Worm (Caenorhabditis elegans) whole organism, L2 larva: Measurements from ENCODE around the gene dur-1.

ENCODE experiments used
- F13H6.1 ChIP-seq: sonication (generic microtip); optimal IDR thresholded peaks from 2 replicates; lab custom pipeline; 2016; ENCODE audit warnings: missing genetic modification characterization, missing compliant biosample characterization
- Y55F3AM.14 ChIP-seq: fragments of 200-800 bp; sonication (Bioruptor generic); optimal IDR thresholded peaks from 2 replicates; lab custom pipeline; 2018; ENCODE audit warnings: mild to moderate bottlenecking, missing genetic modification characterization, missing compliant biosample characterization
- ZK546.5 ChIP-seq: sonication (generic microtip); optimal IDR thresholded peaks from 2 replicates; lab custom pipeline; 2017; ENCODE audit warnings: missing biosample characterization, missing genetic modification characterization
- aly-2 ChIP-seq: fragments of 150-350 bp; optimal IDR thresholded peaks from 2 replicates; lab custom pipeline; 2014; ENCODE audit warnings: missing biosample characterization, missing genetic modification characterization
- ama-1 ChIP-seq: fragments of 150-350 bp; optimal IDR thresholded peaks from 2 replicates; lab custom pipeline; 2018; ENCODE audit warnings: inconsistent platforms
- blmp-1 ChIP-seq: sonication (generic microtip); optimal IDR thresholded peaks from 2 replicates; lab custom pipeline; 2017; ENCODE audit warnings: missing genetic modification characterization, mild to moderate bottlenecking, missing compliant biosample characterization, antibody characterized with exemption, moderate library complexity; ENCODE audit not compliant: insufficient read depth
- crh-2 ChIP-seq: sonication (generic microtip); optimal IDR thresholded peaks from 2 replicates; lab custom pipeline; 2017; ENCODE audit warnings: missing biosample characterization, missing genetic modification characterization
- dmd-4 ChIP-seq: sonication (generic microtip); optimal IDR thresholded peaks from 2 replicates; lab custom pipeline; 2017; ENCODE audit warnings: missing biosample characterization, missing genetic modification characterization
- egl-27 ChIP-seq: sonication (generic microtip); optimal IDR thresholded peaks from 3 replicates; lab custom pipeline; 2017; ENCODE audit warnings: missing biosample characterization, missing genetic modification reagents, missing genetic modification characterization
- elt-1 ChIP-seq: fragments of 150-350 bp; optimal IDR thresholded peaks from 2 replicates; lab custom pipeline; 2014; ENCODE audit warnings: missing biosample characterization, missing genetic modification characterization
- lin-13 ChIP-seq: fragments of 150-350 bp; optimal IDR thresholded peaks from 2 replicates; lab custom pipeline; 2014; ENCODE audit warnings: missing biosample characterization, missing genetic modification reagents, missing genetic modification characterization
- lin-39 ChIP-seq: fragments of 150-350 bp; optimal IDR thresholded peaks from 2 replicates; lab custom pipeline; 2014; ENCODE audit warnings: missing biosample characterization, missing genetic modification reagents, missing genetic modification characterization
- lsy-2 ChIP-seq, 2 experiments: fragments of 150-350 bp in 1 of 2; sonication (generic microtip) in 1 of 2; optimal IDR thresholded peaks; 2 replicates each; lab custom pipeline; 2014 to 2017; ENCODE audit warnings: missing biosample characterization in 2 of 2, missing genetic modification characterization in 2 of 2
- mab-5 ChIP-seq: fragments of 150-350 bp; optimal IDR thresholded peaks from 2 replicates; lab custom pipeline; 2014; ENCODE audit warnings: missing biosample characterization, missing genetic modification characterization
- mdl-1 ChIP-seq, 2 experiments: fragments of 150-350 bp in 1 of 2; sonication (generic microtip) in 1 of 2; optimal IDR thresholded peaks; 2 replicates each; lab custom pipeline; 2017; ENCODE audit warnings: missing biosample characterization in 2 of 2, missing genetic modification characterization in 2 of 2
- nhr-10 ChIP-seq: sonication (generic microtip); optimal IDR thresholded peaks from 2 replicates; lab custom pipeline; 2017; ENCODE audit warnings: missing biosample characterization, missing genetic modification characterization
- nhr-11 ChIP-seq: fragments of 150-350 bp; optimal IDR thresholded peaks from 2 replicates; lab custom pipeline; 2014; ENCODE audit warnings: missing biosample characterization, missing genetic modification characterization
- nhr-12 ChIP-seq: fragments of 150-350 bp; optimal IDR thresholded peaks from 2 replicates; lab custom pipeline; 2014; ENCODE audit warnings: missing biosample characterization, missing genetic modification characterization
- nhr-129 ChIP-seq: fragments of 150-350 bp; optimal IDR thresholded peaks from 2 replicates; lab custom pipeline; 2014; ENCODE audit warnings: missing biosample characterization, missing genetic modification characterization
- nhr-21 ChIP-seq: fragments of 150-350 bp; optimal IDR thresholded peaks from 2 replicates; lab custom pipeline; 2014; ENCODE audit warnings: missing biosample characterization, missing genetic modification characterization
- nhr-237 ChIP-seq: fragments of 150-350 bp; optimal IDR thresholded peaks from 2 replicates; lab custom pipeline; 2014; ENCODE audit warnings: missing biosample characterization, missing genetic modification characterization
- nhr-25 ChIP-seq: fragments of 150-350 bp; sonication (generic microtip); optimal IDR thresholded peaks from 3 replicates; lab custom pipeline; 2014; ENCODE audit warnings: missing biosample characterization, missing genetic modification characterization
- nhr-6 ChIP-seq: fragments of 150-350 bp; optimal IDR thresholded peaks from 2 replicates; lab custom pipeline; 2014; ENCODE audit warnings: missing biosample characterization, missing genetic modification characterization
- nhr-77 ChIP-seq: fragments of 150-350 bp; optimal IDR thresholded peaks from 2 replicates; lab custom pipeline; 2014; ENCODE audit warnings: missing biosample characterization, missing genetic modification characterization
- peb-1 ChIP-seq: fragments of 150-350 bp; optimal IDR thresholded peaks from 2 replicates; lab custom pipeline; 2014; ENCODE audit warnings: missing biosample characterization, missing genetic modification characterization
- sem-4 ChIP-seq: fragments of 150-350 bp; optimal IDR thresholded peaks from 2 replicates; lab custom pipeline; 2014; ENCODE audit warnings: missing biosample characterization, missing genetic modification reagents, missing genetic modification characterization
- sma-3 ChIP-seq: sonication (generic microtip); optimal IDR thresholded peaks from 2 replicates; lab custom pipeline; 2016; ENCODE audit warnings: missing genetic modification reagents, missing genetic modification characterization, missing compliant biosample characterization
- snpc-4 ChIP-seq: fragments of 150-350 bp; optimal IDR thresholded peaks from 2 replicates; lab custom pipeline; 2014; ENCODE audit warnings: missing biosample characterization, missing genetic modification characterization
- unc-55 ChIP-seq: fragments of 150-350 bp; sonication (generic microtip); optimal IDR thresholded peaks from 3 replicates; lab custom pipeline; 2014; ENCODE audit warnings: missing biosample characterization, missing genetic modification reagents, missing genetic modification characterization
- unc-62 ChIP-seq: fragments of 150-350 bp; optimal IDR thresholded peaks from 2 replicates; lab custom pipeline; 2014; ENCODE audit warnings: missing biosample characterization, missing genetic modification reagents, missing genetic modification characterization
- ztf-1 ChIP-seq: fragments of 200-800 bp; sonication (Bioruptor generic); conservative IDR thresholded peaks from 2 replicates; pipeline ENCODE4 v1.3.6; 2022; ENCODE audit warnings: missing genetic modification characterization, missing compliant biosample characterization
- ztf-11 ChIP-seq: sonication (generic microtip); optimal IDR thresholded peaks from 2 replicates; lab custom pipeline; 2017; ENCODE audit warnings: missing biosample characterization, missing genetic modification characterization

Gene dur-1

ce11 chrIV:9976284-9976683, 48.3 kb upstream of the dur-1 start, which contains the start of gene C47E12.14:
Gene C47E12.14 (minus strand): TSS chrIV:9976384.
- no peak for TF ChIP-seq nhr-12 (tag; lab: Kevin White, UChicago)
- no peak for TF ChIP-seq lsy-2 (tag; optimal IDR thresholded peaks at IDR 0.05; lab: Kevin White, UChicago)
- no peak for TF ChIP-seq sma-3 (GFP tag; lab: Kevin White, UChicago)
- no peak for TF ChIP-seq mdl-1 (tag; optimal IDR thresholded peaks at IDR 0.05; lab: Kevin White, UChicago)
- no peak for TF ChIP-seq unc-62 (GFP tag; lab: Kevin White, UChicago)
- TF ChIP-seq lin-13 (GFP tag; lab: Kevin White, UChicago): no peak
- no peak for TF ChIP-seq F13H6.1 (tag; lab: Kevin White, UChicago)
- TF ChIP-seq egl-27 (tag; lab: Kevin White, UChicago): no peak
- TF ChIP-seq nhr-6 (tag; lab: Kevin White, UChicago): no peak
- TF ChIP-seq blmp-1 (tag; lab: Kevin White, UChicago): no peak
- TF ChIP-seq Y55F3AM.14 (GFP tag; lab: Kevin White, UChicago): no peak

ce11 chrIV:9974392-9974791, 46.4 kb upstream of the dur-1 start, which contains the start of gene C47E12.9:
Gene C47E12.9 (plus strand): TSS chrIV:9974692.
- TF ChIP-seq nhr-237: no peak
- no peak for TF ChIP-seq nhr-25
- TF ChIP-seq sem-4: no peak
- TF ChIP-seq snpc-4: no peak
- no peak for TF ChIP-seq ama-1 (lab: Kevin White, UChicago)
- no peak for TF ChIP-seq peb-1 (tag; lab: Kevin White, UChicago)
- TF ChIP-seq elt-1 (tag; lab: Kevin White, UChicago): no peak
- no peak for TF ChIP-seq blmp-1 (tag; lab: Kevin White, UChicago)
- no peak for TF ChIP-seq crh-2 (tag; lab: Kevin White, UChicago)

ce11 chrIV:9972629-9973028, 44.6 kb upstream of the dur-1 start, which contains the start of the genes C47E12.12 and C47E12.10:
Gene C47E12.12 (minus strand): TSS chrIV:9972729.
Gene C47E12.10 (plus strand): TSS chrIV:9972800.
- TF ChIP-seq aly-2 (tag; lab: Kevin White, UChicago): no peak
- no peak for TF ChIP-seq ama-1 (lab: Kevin White, UChicago)
- no peak for TF ChIP-seq ztf-1 (GFP tag; lab: Robert Waterston, UW)
- TF ChIP-seq nhr-11: no peak
- TF ChIP-seq unc-55 (GFP tag; lab: Kevin White, UChicago): no peak
- no peak for TF ChIP-seq crh-2 (tag; lab: Kevin White, UChicago)
- no peak for TF ChIP-seq blmp-1 (tag; lab: Kevin White, UChicago)
- no peak for TF ChIP-seq nhr-21 (tag; lab: Kevin White, UChicago)
- TF ChIP-seq nhr-129 (tag; lab: Kevin White, UChicago): no peak
- TF ChIP-seq dmd-4 (tag; lab: Kevin White, UChicago): no peak
- TF ChIP-seq ZK546.5 (tag; lab: Kevin White, UChicago): no peak
- TF ChIP-seq Y55F3AM.14 (GFP tag; lab: Kevin White, UChicago): no peak
- TF ChIP-seq egl-27 (tag; lab: Kevin White, UChicago): no peak
- no peak for TF ChIP-seq mab-5
- no peak for TF ChIP-seq nhr-10 (tag; lab: Kevin White, UChicago)

- TF ChIP-seq peb-1 (tag; lab: Kevin White, UChicago) (no peak), sem-4 (no peak), lsy-2 (tag; optimal IDR thresholded peaks at IDR 0.05; lab: Kevin White, UChicago) (no peak), ZK546.5 (tag; lab: Kevin White, UChicago) (no peak), lin-13 (GFP tag; lab: Kevin White, UChicago) (no peak), nhr-21 (tag; lab: Kevin White, UChicago) (no peak), nhr-11 (no peak), nhr-237 (no peak), nhr-77 (tag; lab: Kevin White, UChicago) (no peak), unc-55 (GFP tag; lab: Kevin White, UChicago) (no peak), ztf-11 (tag; lab: Kevin White, UChicago) (no peak), elt-1 (tag; lab: Kevin White, UChicago) (no peak), lin-39 (no peak), mab-5 (no peak), nhr-129 (tag; lab: Kevin White, UChicago) (no peak), mdl-1 (tag; optimal IDR thresholded peaks at IDR 0.05; lab: Kevin White, UChicago) (no peak), Y55F3AM.14 (GFP tag; lab: Kevin White, UChicago) (no peak), aly-2 (tag; lab: Kevin White, UChicago) (no peak), blmp-1 (tag; lab: Kevin White, UChicago) (no peak), F13H6.1 (tag; lab: Kevin White, UChicago) (no peak)
Observed at ce11 chrIV:9969081-9969480, 41.1 kb upstream of the dur-1 start, which contains the start of the genes kin-5 and C47E12.11. Gene kin-5 (minus strand): TSS chrIV:9969181. Gene C47E12.11 (plus strand): TSS chrIV:9969400.
